Fruit fly (Drosophila melanogaster) whole organism, wandering third instar larva: Measurements from ENCODE around the gene CG14125.

Experiments
- Abd-B ChIP-seq: fragments of >200 bp; optimal IDR thresholded peaks from 2 replicates; lab custom pipeline; 2017; ENCODE audit warnings: missing biosample characterization, missing genetic modification characterization
- CG9705 ChIP-seq: fragments of 200-800 bp; sonication (Bioruptor generic); optimal IDR thresholded peaks from 2 replicates; lab custom pipeline; 2018; ENCODE audit warnings: missing biosample characterization, mild to moderate bottlenecking, missing genetic modification characterization
- CrebA ChIP-seq: fragments of 200-800 bp; sonication (Bioruptor generic); optimal IDR thresholded peaks from 2 replicates; lab custom pipeline; 2016; ENCODE audit warnings: missing biosample characterization, mild to moderate bottlenecking, missing genetic modification characterization, borderline replicate concordance
- Dif ChIP-seq: fragments of 200-275, 200-300 bp; sonication (Bioruptor generic); optimal IDR thresholded peaks from 2 replicates; lab custom pipeline; 2018; ENCODE audit warnings: missing biosample characterization, missing genetic modification characterization; ENCODE audit not compliant: partially characterized antibody
- GATAd ChIP-seq: sonication (Bioruptor generic); optimal IDR thresholded peaks from 2 replicates; lab custom pipeline; 2016; ENCODE audit warnings: missing biosample characterization, missing genetic modification characterization
- HLH106 ChIP-seq: fragments of 200-800 bp; optimal IDR thresholded peaks from 3 replicates; lab custom pipeline; 2019; ENCODE audit warnings: missing biosample characterization, mild to moderate bottlenecking, missing genetic modification characterization, moderate library complexity
- Hnf4 ChIP-seq: fragments of 200-800 bp; sonication (Bioruptor generic); optimal IDR thresholded peaks from 2 replicates; lab custom pipeline; 2016; ENCODE audit warnings: missing biosample characterization, mild to moderate bottlenecking, missing genetic modification characterization
- Hr83 ChIP-seq: fragments of 200-300 bp; sonication (Bioruptor generic); optimal IDR thresholded peaks from 2 replicates; lab custom pipeline; 2016; ENCODE audit warnings: missing biosample characterization, mild to moderate bottlenecking, missing genetic modification characterization, moderate library complexity; ENCODE audit not compliant: poor library complexity, severe bottlenecking
- Jra ChIP-seq: sonication (Bioruptor generic); optimal IDR thresholded peaks from 2 replicates; lab custom pipeline; 2016; ENCODE audit warnings: missing biosample characterization, missing genetic modification characterization
- Mio ChIP-seq: sonication (Bioruptor generic); optimal IDR thresholded peaks from 2 replicates; lab custom pipeline; 2016; ENCODE audit warnings: missing biosample characterization, missing genetic modification characterization
- Myc ChIP-seq: fragments of >200 bp; optimal IDR thresholded peaks from 2 replicates; lab custom pipeline; 2017
- N ChIP-seq: fragments of >200 bp; optimal IDR thresholded peaks from 2 replicates; lab custom pipeline; 2018; ENCODE audit warnings: missing biosample characterization, missing external identifiers, missing genetic modification characterization
- OdsH ChIP-seq: fragments of 200-800 bp; sonication (Bioruptor generic); optimal IDR thresholded peaks from 2 replicates; lab custom pipeline; 2016; ENCODE audit warnings: missing biosample characterization, mild to moderate bottlenecking, missing genetic modification characterization
- br ChIP-seq: fragments of 200-800 bp; sonication (Bioruptor generic); optimal IDR thresholded peaks from 2 replicates; lab custom pipeline; 2016; ENCODE audit warnings: missing biosample characterization, missing genetic modification characterization
- brk ChIP-seq: fragments of 200-800 bp; sonication (Bioruptor generic); optimal IDR thresholded peaks from 2 replicates; lab custom pipeline; 2016; ENCODE audit warnings: missing biosample characterization, mild to moderate bottlenecking, missing genetic modification characterization
- dl ChIP-seq, 2 experiments: fragments of 175-275, 200-275 bp in 1 of 2; fragments of 200-275 bp in 1 of 2; sonication (Bioruptor generic); optimal IDR thresholded peaks; lab custom pipeline; 2018; ENCODE audit warnings: mild to moderate bottlenecking in 2 of 2, missing biosample characterization in 2 of 2, missing genetic modification characterization in 2 of 2, moderate library complexity in 2 of 2; ENCODE audit not compliant: partially characterized antibody in 2 of 2, insufficient read depth in 1 of 2
- foxo ChIP-seq, 2 experiments: fragments of 200-800 bp; sonication (Bioruptor generic); optimal IDR thresholded peaks; 2 replicates in 1 of 2; 3 replicates in 1 of 2; lab custom pipeline; 2016 to 2017; ENCODE audit warnings: missing biosample characterization in 2 of 2, missing genetic modification characterization in 2 of 2
- fru ChIP-seq: fragments of 200-800 bp; sonication (Bioruptor generic); optimal IDR thresholded peaks from 3 replicates; lab custom pipeline; 2016; ENCODE audit warnings: missing biosample characterization, mild to moderate bottlenecking, missing genetic modification characterization
- h ChIP-seq: fragments of 200-800 bp; sonication (Bioruptor generic); optimal IDR thresholded peaks from 3 replicates; lab custom pipeline; 2016; ENCODE audit warnings: missing biosample characterization, mild to moderate bottlenecking, missing genetic modification characterization
- jim ChIP-seq: fragments of 175-275, 200-325 bp; sonication (Bioruptor generic); optimal IDR thresholded peaks from 2 replicates; lab custom pipeline; 2016; ENCODE audit warnings: missing biosample characterization, mild to moderate bottlenecking, missing genetic modification characterization
- lola ChIP-seq: fragments of >200 bp; optimal IDR thresholded peaks from 2 replicates; lab custom pipeline; 2017; ENCODE audit warnings: missing biosample characterization, missing genetic modification characterization
- psq ChIP-seq: fragments of 200-800 bp; sonication (Bioruptor generic); optimal IDR thresholded peaks from 3 replicates; lab custom pipeline; 2017; ENCODE audit warnings: missing biosample characterization, mild to moderate bottlenecking, missing genetic modification characterization, moderate library complexity
- rgr ChIP-seq: fragments of 200-800 bp; sonication (Bioruptor generic); optimal IDR thresholded peaks from 3 replicates; lab custom pipeline; 2016; ENCODE audit warnings: missing biosample characterization, mild to moderate bottlenecking, missing genetic modification characterization
- tai ChIP-seq: sonication (Bioruptor generic); optimal IDR thresholded peaks from 2 replicates; lab custom pipeline; 2016; ENCODE audit warnings: missing biosample characterization, missing genetic modification characterization
- usp ChIP-seq: fragments of >200 bp; optimal IDR thresholded peaks from 2 replicates; lab custom pipeline; 2017; ENCODE audit warnings: missing biosample characterization, missing genetic modification characterization

The CG14125 gene

dm6 chr3L:12021903-12022302, 47.2 kb downstream of the CG14125 start:
- TF ChIP-seq Mio (GFP tag; lab: Kevin White, UChicago): no peak
- no peak for TF ChIP-seq h (GFP tag; lab: Kevin White, UChicago)
- TF ChIP-seq Myc: peak; percentile 40
- TF ChIP-seq, all 38 proteins: peak for 1

dm6 chr3L:12023137-12023792, 48.6 kb downstream of the CG14125 start:
- no peak for TF ChIP-seq tai (GFP tag; lab: Kevin White, UChicago)
- TF ChIP-seq CrebA (GFP tag; lab: Kevin White, UChicago): no peak
- no peak for TF ChIP-seq jim (GFP tag; lab: Kevin White, UChicago)
- TF ChIP-seq Abd-B: no peak
- no peak for TF ChIP-seq dl (GFP tag; optimal IDR thresholded peaks at IDR 0.05; lab: Kevin White, UChicago; ENCODE audit: insufficient read depth in 1 of 2, partially characterized antibody in 2 of 2)
- TF ChIP-seq Jra (GFP tag; lab: Kevin White, UChicago): no peak
- TF ChIP-seq foxo (GFP tag; optimal IDR thresholded peaks at IDR 0.05; lab: Kevin White, UChicago): no peak
- TF ChIP-seq Mio (GFP tag; lab: Kevin White, UChicago): no peak
- TF ChIP-seq Hnf4 (GFP tag; lab: Kevin White, UChicago): no peak
- no peak for TF ChIP-seq Dif (GFP tag; lab: Kevin White, UChicago)
- no peak for TF ChIP-seq fru (GFP tag; lab: Kevin White, UChicago)
- TF ChIP-seq br (GFP tag; lab: Kevin White, UChicago): no peak
- TF ChIP-seq lola (GFP tag; lab: Kevin White, UChicago): no peak
- TF ChIP-seq Hr83 (GFP tag; lab: Kevin White, UChicago): no peak
- no peak for TF ChIP-seq N
- no peak for TF ChIP-seq GATAd (GFP tag; lab: Kevin White, UChicago)
- no peak for TF ChIP-seq HLH106 (tag; lab: Kevin White, UChicago)
- TF ChIP-seq psq: no peak

DNA sequence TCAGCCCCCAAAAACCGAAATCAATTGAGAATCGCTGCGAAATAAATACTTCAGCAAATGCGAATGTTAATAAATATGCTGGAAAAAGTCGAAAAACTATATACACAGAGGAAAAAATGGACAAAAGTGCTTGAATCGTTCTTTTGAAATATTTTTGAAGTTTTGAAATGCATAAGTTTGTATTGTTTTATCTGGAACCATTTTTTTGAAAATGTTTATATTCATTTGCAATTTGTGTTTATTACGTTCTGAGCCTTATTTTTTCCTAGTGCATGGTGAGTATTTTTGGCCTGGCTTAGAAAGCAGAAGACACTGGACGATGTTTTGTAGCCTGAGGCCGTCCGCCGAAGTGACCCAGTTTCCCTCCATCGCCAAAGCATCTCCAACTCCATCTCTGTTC, 50.2 kb downstream of the CG14125 start:
- TF ChIP-seq tai (GFP tag; lab: Kevin White, UChicago) (no peak), h (GFP tag; lab: Kevin White, UChicago) (peak; percentile 10), CrebA (GFP tag; lab: Kevin White, UChicago) (no peak), OdsH (GFP tag; lab: Kevin White, UChicago) (peak; percentile 11), lola (GFP tag; lab: Kevin White, UChicago) (no peak), rgr (peak; percentile 17), usp (GFP tag; lab: Kevin White, UChicago) (no peak), GATAd (GFP tag; lab: Kevin White, UChicago) (no peak), foxo (GFP tag; optimal IDR thresholded peaks at IDR 0.05; lab: Kevin White, UChicago) (peak in 1 of 2 experiments; percentile 14), fru (GFP tag; lab: Kevin White, UChicago) (peak; percentile 16), brk (GFP tag; lab: Kevin White, UChicago) (no peak), CG9705 (no peak)
